Fruit fly (Drosophila melanogaster): Measurements from ENCODE around the gene CG31266.

- TF ChIP-seq Taf1 (GFP tag; IDR thresholded peaks at IDR 0.05) (no peak), Scr (GFP tag; IDR thresholded peaks at IDR 0.05; ENCODE audit: partially characterized antibody) (no peak), Optix (GFP tag; IDR thresholded peaks at IDR 0.05) (no peak), Neu2 (GFP tag; optimal IDR thresholded peaks at IDR 0.05; ENCODE audit: borderline replicate concordance) (no peak), Fer2 (tag; optimal IDR thresholded peaks at IDR 0.05) (no peak), CG9932 (GFP tag; IDR thresholded peaks at IDR 0.05) (no peak), crp (GFP tag; optimal IDR thresholded peaks at IDR 0.05) (no peak), Mes4 (GFP tag; optimal IDR thresholded peaks at IDR 0.05) (no peak), jigr1 (GFP tag; IDR thresholded peaks at IDR 0.05) (no peak), Gug (GFP tag; IDR thresholded peaks at IDR 0.05) (no peak), corto (GFP tag; optimal IDR thresholded peaks at IDR 0.05) (no peak), inv (GFP tag; IDR thresholded peaks at IDR 0.05; ENCODE audit: partially characterized antibody) (no peak), CG7928 (GFP tag; optimal IDR thresholded peaks at IDR 0.05) (no peak)
Measured at dm6 chr3R:17137593-17137992, 5.1 kb downstream of the CG31266 start, which contains the start of gene CG5255.
